Worm (Caenorhabditis elegans): ENCODE measurements around the gene gldi-11.

DNA sequence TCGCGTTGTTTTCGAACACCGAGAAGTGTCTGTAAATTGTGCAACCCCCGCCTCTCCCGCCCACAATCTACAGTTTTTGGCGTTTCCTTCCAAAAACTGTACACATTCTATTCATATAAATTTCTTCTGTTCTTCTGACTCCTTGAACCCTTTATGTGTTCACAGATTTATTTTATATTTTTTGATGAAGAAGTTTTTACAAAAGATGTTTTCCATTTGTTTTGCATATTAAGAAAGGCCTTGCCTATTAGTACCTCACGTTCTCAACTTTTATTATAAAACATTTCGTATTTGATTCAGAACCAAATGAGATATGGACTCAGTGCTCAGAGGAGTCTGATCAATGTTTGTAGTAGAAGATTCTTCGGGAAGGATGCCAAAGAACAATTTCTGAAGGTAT lies 7.7 kb upstream of the gldi-11 start, which contains the start of gene ndx-3:
- no peak for TF ChIP-seq nhr-76 (tag; optimal IDR thresholded peaks at IDR 0.05)
- no peak for TF ChIP-seq madf-9 (GFP tag; conservative IDR thresholded peaks at IDR 0.05)
- no peak for TF ChIP-seq lin-38 (GFP tag; IDR thresholded peaks at IDR 0.05)
- no peak for TF ChIP-seq unc-39 (tag; optimal IDR thresholded peaks at IDR 0.05)
- TF ChIP-seq egl-27 (tag; optimal IDR thresholded peaks at IDR 0.05), result no peak
- no peak for TF ChIP-seq lin-13 (GFP tag; optimal IDR thresholded peaks at IDR 0.05)
- no peak for TF ChIP-seq fos-1 (tag; optimal IDR thresholded peaks at IDR 0.05)
- TF ChIP-seq nhr-10 (tag; optimal IDR thresholded peaks at IDR 0.05), result no peak
- TF ChIP-seq skn-1 (tag; optimal IDR thresholded peaks at IDR 0.05), result no peak
- no peak for TF ChIP-seq nhr-237 (tag; optimal IDR thresholded peaks at IDR 0.05)
- TF ChIP-seq ama-1 (optimal IDR thresholded peaks at IDR 0.05), result no peak
- no peak for TF ChIP-seq snpc-4 (tag; optimal IDR thresholded peaks at IDR 0.05)
- no peak for TF ChIP-seq tag-97 (GFP tag; IDR thresholded peaks at IDR 0.05)
